Worm (Caenorhabditis elegans) whole organism, early embryonic: ENCODE measurements around the gene nhr-135.

Experiments used
- B0310.2 ChIP-seq: sonication (generic microtip); optimal IDR thresholded peaks from 2 replicates; lab custom pipeline; 2016; ENCODE audit warnings: mild to moderate bottlenecking, missing genetic modification characterization, missing compliant biosample characterization
- F13C5.2 ChIP-seq: sonication (generic microtip); optimal IDR thresholded peaks from 2 replicates; lab custom pipeline; 2017; ENCODE audit warnings: mild to moderate bottlenecking, missing genetic modification characterization, inconsistent platforms, missing compliant biosample characterization
- aly-1 ChIP-seq: sonication (generic microtip); optimal IDR thresholded peaks from 2 replicates; lab custom pipeline; 2016; ENCODE audit warnings: missing genetic modification characterization, missing compliant biosample characterization
- ama-1 ChIP-seq: fragments of 150-350 bp; optimal IDR thresholded peaks from 2 replicates; lab custom pipeline; 2014
- ceh-13 ChIP-seq: fragments of 200-800 bp; sonication (Bioruptor generic); optimal IDR thresholded peaks from 2 replicates; lab custom pipeline; 2018; ENCODE audit warnings: mild to moderate bottlenecking, missing genetic modification characterization, missing compliant biosample characterization
- ceh-36 ChIP-seq: sonication (generic microtip); optimal IDR thresholded peaks from 2 replicates; lab custom pipeline; 2016; ENCODE audit warnings: missing genetic modification characterization, inconsistent platforms, missing compliant biosample characterization
- ets-7 ChIP-seq: sonication (generic microtip); optimal IDR thresholded peaks from 2 replicates; lab custom pipeline; 2016; ENCODE audit warnings: missing genotype, missing genetic modification characterization, missing compliant biosample characterization
- flt-1 ChIP-seq: fragments of 200-800 bp; sonication (Bioruptor generic); IDR thresholded peaks from 2 replicates; pipeline ENCODE4 v1.3.6; 2022; ENCODE audit warnings: missing genetic modification characterization, missing compliant biosample characterization
- hmbx-1 ChIP-seq: sonication (generic microtip); optimal IDR thresholded peaks from 2 replicates; lab custom pipeline; 2016; ENCODE audit warnings: mild to moderate bottlenecking, missing genetic modification characterization, missing compliant biosample characterization
- hmg-4 ChIP-seq: fragments of 200-800 bp; sonication (Bioruptor generic); optimal IDR thresholded peaks from 2 replicates; lab custom pipeline; 2018; ENCODE audit warnings: mild to moderate bottlenecking, missing genetic modification characterization, missing compliant biosample characterization
- hnd-1 ChIP-seq: sonication (generic microtip); optimal IDR thresholded peaks from 2 replicates; lab custom pipeline; 2016; ENCODE audit warnings: missing genetic modification characterization, missing compliant biosample characterization
- pes-1 ChIP-seq: fragments of 200-800 bp; sonication (Bioruptor generic); IDR thresholded peaks from 2 replicates; pipeline ENCODE4 v1.3.6; 2022; ENCODE audit warnings: missing genetic modification reagents, missing genetic modification characterization, missing compliant biosample characterization
- scrt-1 ChIP-seq: fragments of 200-800 bp; sonication (Bioruptor generic); IDR thresholded peaks from 2 replicates; pipeline ENCODE4 v1.3.6; 2022; ENCODE audit warnings: missing genetic modification characterization, missing compliant biosample characterization
- sea-1 ChIP-seq: fragments of 200-800 bp; sonication (Bioruptor generic); conservative IDR thresholded peaks from 2 replicates; pipeline ENCODE4 v1.3.6; 2022; ENCODE audit warnings: missing genetic modification characterization, missing compliant biosample characterization
- tbx-11 ChIP-seq: fragments of 200-800 bp; sonication (Bioruptor generic); IDR thresholded peaks from 2 replicates; pipeline ENCODE4 v1.3.6; 2022; ENCODE audit warnings: missing genetic modification characterization, missing compliant biosample characterization
- tbx-37 ChIP-seq: fragments of 200-800 bp; sonication (Bioruptor generic); conservative IDR thresholded peaks from 2 replicates; pipeline ENCODE4 v1.3.6; 2022; ENCODE audit warnings: missing genetic modification reagents, missing genetic modification characterization, missing compliant biosample characterization
- tra-4 ChIP-seq: sonication (generic microtip); optimal IDR thresholded peaks from 2 replicates; lab custom pipeline; 2017; ENCODE audit warnings: missing genetic modification characterization, missing compliant biosample characterization

The nhr-135 gene

ce11 chrV:7093720-7094401 is at the start of gene nhr-135:
nhr-135 (minus strand) TSS chrV:7093770.
- TF ChIP-seq F13C5.2 (tag; lab: Kevin White, UChicago) (no peak), hnd-1 (no peak), ama-1 (no peak), ets-7 (tag; lab: Kevin White, UChicago) (no peak), tbx-11 (no peak), flt-1 (GFP tag; lab: Robert Waterston, UW) (no peak), sea-1 (GFP tag; lab: Robert Waterston, UW) (no peak), aly-1 (tag; lab: Kevin White, UChicago) (no peak), B0310.2 (tag; lab: Kevin White, UChicago) (no peak), ceh-36 (no peak), hmbx-1 (tag; lab: Kevin White, UChicago) (no peak), scrt-1 (GFP tag; lab: Robert Waterston, UW) (no peak), ceh-13 (no peak), pes-1 (GFP tag; lab: Robert Waterston, UW) (no peak), tbx-37 (GFP tag; lab: Robert Waterston, UW) (no peak), tra-4 (tag; lab: Kevin White, UChicago) (no peak), hmg-4 (GFP tag; lab: Kevin White, UChicago) (no peak)

DNA sequence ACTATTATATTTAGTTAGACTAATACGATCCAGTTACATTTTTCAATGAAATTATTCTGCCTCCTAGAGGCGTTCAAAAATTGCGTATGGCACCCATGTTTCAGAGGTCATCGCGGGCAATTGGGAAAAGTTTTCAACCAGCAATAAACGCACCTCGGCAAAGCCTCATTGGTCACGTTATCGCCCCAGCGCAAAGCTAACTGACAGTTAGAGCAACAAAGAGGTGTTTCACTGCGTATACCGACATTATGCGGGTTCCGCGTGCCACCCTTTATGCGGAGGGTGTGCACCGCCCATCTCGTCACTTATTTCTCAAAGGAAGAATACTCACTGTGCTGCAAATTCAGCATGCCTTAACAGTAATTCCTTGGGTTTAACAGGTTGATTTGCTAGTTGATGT is 49.1 kb upstream of the nhr-135 start:
- no peak for TF ChIP-seq aly-1 (tag; lab: Kevin White, UChicago)
- TF ChIP-seq hmg-4 (GFP tag; lab: Kevin White, UChicago), result no peak
- TF ChIP-seq tra-4 (tag; lab: Kevin White, UChicago), result no peak
- no peak for TF ChIP-seq ceh-36
- TF ChIP-seq ama-1, result no peak
- TF ChIP-seq hmbx-1 (tag; lab: Kevin White, UChicago), result no peak
- TF ChIP-seq hnd-1, result no peak
- TF ChIP-seq scrt-1 (GFP tag; lab: Robert Waterston, UW), result no peak
- TF ChIP-seq tbx-37 (GFP tag; lab: Robert Waterston, UW), result no peak
- TF ChIP-seq flt-1 (GFP tag; lab: Robert Waterston, UW), result no peak
- TF ChIP-seq B0310.2 (tag; lab: Kevin White, UChicago), result no peak
- no peak for TF ChIP-seq F13C5.2 (tag; lab: Kevin White, UChicago)
- no peak for TF ChIP-seq ceh-13
- 0 out of 2 replicates have a peak, but pooled peaks have one; percentile 29 for TF ChIP-seq tbx-11
- TF ChIP-seq ets-7 (tag; lab: Kevin White, UChicago), result no peak
- TF ChIP-seq sea-1 (GFP tag; lab: Robert Waterston, UW), result 0 out of 2 replicates have a peak, but pooled peaks have one; percentile 37

DNA sequence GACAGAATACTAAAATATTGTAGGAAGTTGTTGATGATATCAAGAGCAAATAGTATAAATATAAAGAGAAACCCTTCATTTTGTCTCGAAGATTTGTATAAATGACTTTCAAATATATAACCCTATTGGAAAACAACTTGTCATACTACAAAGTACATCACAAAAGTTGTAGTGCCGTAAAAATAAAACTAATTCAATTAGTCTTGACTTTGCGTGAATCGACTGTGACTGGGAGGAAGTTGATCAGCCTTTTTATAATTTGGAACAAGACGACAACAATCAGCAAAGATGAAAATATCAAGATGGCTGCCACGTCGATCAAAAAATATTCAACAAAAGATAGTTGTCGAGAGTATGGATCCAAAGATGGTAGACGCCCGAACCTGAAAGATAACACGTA is 48.3 kb upstream of the nhr-135 start, which contains the start of gene ugt-40:
Gene ugt-40 (minus strand): TSS at position 101 of the 400 bp plus-strand sequence.
- no peak for TF ChIP-seq ama-1
- TF ChIP-seq tbx-11, result no peak
- TF ChIP-seq pes-1 (GFP tag; lab: Robert Waterston, UW), result no peak
- TF ChIP-seq sea-1 (GFP tag; lab: Robert Waterston, UW), result no peak
- TF ChIP-seq hnd-1, result no peak
- TF ChIP-seq hmbx-1 (tag; lab: Kevin White, UChicago), result no peak
- no peak for TF ChIP-seq ceh-13
- no peak for TF ChIP-seq hmg-4 (GFP tag; lab: Kevin White, UChicago)
- no peak for TF ChIP-seq tbx-37 (GFP tag; lab: Robert Waterston, UW)
- no peak for TF ChIP-seq ets-7 (tag; lab: Kevin White, UChicago)
- TF ChIP-seq tra-4 (tag; lab: Kevin White, UChicago), result no peak
- no peak for TF ChIP-seq B0310.2 (tag; lab: Kevin White, UChicago)
- TF ChIP-seq scrt-1 (GFP tag; lab: Robert Waterston, UW), result no peak
- TF ChIP-seq flt-1 (GFP tag; lab: Robert Waterston, UW), result no peak
- TF ChIP-seq F13C5.2 (tag; lab: Kevin White, UChicago), result no peak
- TF ChIP-seq aly-1 (tag; lab: Kevin White, UChicago), result no peak
- TF ChIP-seq ceh-36, result no peak

DNA sequence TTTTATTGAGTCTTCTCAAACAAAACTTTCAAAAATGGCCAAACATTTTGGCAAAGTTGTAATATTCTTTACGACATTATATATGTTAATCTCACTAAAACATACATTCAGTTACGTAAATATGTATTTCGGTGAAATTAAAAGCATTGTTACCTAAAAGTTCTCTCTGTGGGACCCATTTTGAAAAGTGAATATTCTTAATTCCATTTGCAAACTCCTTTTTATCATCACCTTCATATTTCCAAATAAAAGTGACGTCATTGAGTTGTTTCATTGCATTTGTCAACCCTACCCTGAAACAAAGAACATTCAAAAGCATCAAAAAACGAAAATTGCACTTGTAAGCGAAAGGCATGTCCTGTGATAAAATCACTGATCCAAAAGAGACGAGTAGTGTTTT is 46.8 kb upstream of the nhr-135 start:
- TF ChIP-seq ceh-36 (no peak), hnd-1 (no peak), hmbx-1 (tag; lab: Kevin White, UChicago) (no peak), sea-1 (GFP tag; lab: Robert Waterston, UW) (no peak), B0310.2 (tag; lab: Kevin White, UChicago) (no peak), ets-7 (tag; lab: Kevin White, UChicago) (no peak), ceh-13 (no peak), tbx-37 (GFP tag; lab: Robert Waterston, UW) (no peak), scrt-1 (GFP tag; lab: Robert Waterston, UW) (no peak), tra-4 (tag; lab: Kevin White, UChicago) (no peak), hmg-4 (GFP tag; lab: Kevin White, UChicago) (no peak), aly-1 (tag; lab: Kevin White, UChicago) (no peak), F13C5.2 (tag; lab: Kevin White, UChicago) (no peak), tbx-11 (no peak), pes-1 (GFP tag; lab: Robert Waterston, UW) (no peak), ama-1 (no peak)

- no peak for TF ChIP-seq ama-1
- TF ChIP-seq ceh-13, result no peak
- no peak for TF ChIP-seq hmbx-1 (tag; lab: Kevin White, UChicago)
- TF ChIP-seq flt-1 (GFP tag; lab: Robert Waterston, UW), result no peak
- TF ChIP-seq ets-7 (tag; lab: Kevin White, UChicago), result no peak
- no peak for TF ChIP-seq ceh-36
- no peak for TF ChIP-seq hmg-4 (GFP tag; lab: Kevin White, UChicago)
- TF ChIP-seq F13C5.2 (tag; lab: Kevin White, UChicago), result no peak
- TF ChIP-seq tbx-11, result no peak
- no peak for TF ChIP-seq B0310.2 (tag; lab: Kevin White, UChicago)
- no peak for TF ChIP-seq tbx-37 (GFP tag; lab: Robert Waterston, UW)
- TF ChIP-seq scrt-1 (GFP tag; lab: Robert Waterston, UW), result no peak
- no peak for TF ChIP-seq sea-1 (GFP tag; lab: Robert Waterston, UW)
- no peak for TF ChIP-seq hnd-1
Observed at ce11 chrV:7138320-7138719, 44.8 kb upstream of the nhr-135 start, which contains the start of gene str-112. str-112 (minus strand) TSS chrV:7138420.

- TF ChIP-seq pes-1 (GFP tag; lab: Robert Waterston, UW), result no peak
- TF ChIP-seq tbx-37 (GFP tag; lab: Robert Waterston, UW), result no peak
- TF ChIP-seq hmbx-1 (tag; lab: Kevin White, UChicago), result no peak
- no peak for TF ChIP-seq ceh-36
- TF ChIP-seq sea-1 (GFP tag; lab: Robert Waterston, UW), result no peak
- TF ChIP-seq tra-4 (tag; lab: Kevin White, UChicago), result no peak
- no peak for TF ChIP-seq tbx-11
- no peak for TF ChIP-seq F13C5.2 (tag; lab: Kevin White, UChicago)
- TF ChIP-seq ets-7 (tag; lab: Kevin White, UChicago), result no peak
- TF ChIP-seq aly-1 (tag; lab: Kevin White, UChicago), result no peak
Observed at ce11 chrV:7136859-7137258, 43.3 kb upstream of the nhr-135 start.
